Worm (Caenorhabditis elegans) whole organism, late embryonic: ENCODE data around the gene srx-134.
A peak's percentile ranks its signal among the peaks of the same experiment; 100 is the strongest.

ENCODE experiments used
- C38D4.7 ChIP-seq: fragments of 200-800 bp; sonication (Bioruptor generic); optimal IDR thresholded peaks from 2 replicates; lab custom pipeline; 2018; ENCODE audit warnings: mild to moderate bottlenecking, missing genetic modification characterization, moderate library complexity, missing compliant biosample characterization
- F13H6.1 ChIP-seq: sonication (generic microtip); optimal IDR thresholded peaks from 2 replicates; lab custom pipeline; 2016; ENCODE audit warnings: missing genetic modification characterization, missing compliant biosample characterization
- ceh-18 ChIP-seq: sonication (generic microtip); optimal IDR thresholded peaks from 2 replicates; lab custom pipeline; 2016; ENCODE audit warnings: missing genetic modification characterization, missing compliant biosample characterization
- ceh-19 ChIP-seq: fragments of 200-800 bp; sonication (Bioruptor generic); optimal IDR thresholded peaks from 2 replicates; lab custom pipeline; 2018; ENCODE audit warnings: mild to moderate bottlenecking, missing genetic modification characterization, missing compliant biosample characterization
- ceh-30 ChIP-seq: fragments of 150-350 bp; optimal IDR thresholded peaks from 2 replicates; lab custom pipeline; 2014; ENCODE audit warnings: missing biosample characterization, missing genetic modification characterization
- ceh-34 ChIP-seq: sonication (generic microtip); optimal IDR thresholded peaks from 2 replicates; lab custom pipeline; 2016; ENCODE audit warnings: mild to moderate bottlenecking, missing genetic modification characterization, missing compliant biosample characterization
- ceh-45 ChIP-seq: fragments of 200-800 bp; sonication (Bioruptor generic); IDR thresholded peaks from 2 replicates; pipeline ENCODE4 v1.3.6; 2022; ENCODE audit warnings: missing genetic modification reagents, missing genetic modification characterization, missing compliant biosample characterization
- ceh-48 ChIP-seq: sonication (generic microtip); optimal IDR thresholded peaks from 2 replicates; lab custom pipeline; 2016; ENCODE audit warnings: missing genetic modification characterization, inconsistent platforms, missing compliant biosample characterization
- ceh-6 ChIP-seq: fragments of 200-800 bp; sonication (Bioruptor generic); optimal IDR thresholded peaks from 2 replicates; lab custom pipeline; 2018; ENCODE audit warnings: mild to moderate bottlenecking, missing genetic modification characterization, missing compliant biosample characterization
- ceh-9 ChIP-seq: sonication (generic microtip); optimal IDR thresholded peaks from 2 replicates; lab custom pipeline; 2016; ENCODE audit warnings: mild to moderate bottlenecking, missing genetic modification characterization, inconsistent platforms, missing compliant biosample characterization
- che-1 ChIP-seq: sonication (generic microtip); optimal IDR thresholded peaks from 2 replicates; lab custom pipeline; 2016; ENCODE audit warnings: mild to moderate bottlenecking, missing genetic modification characterization, missing compliant biosample characterization
- dmd-4 ChIP-seq: sonication (generic microtip); optimal IDR thresholded peaks from 2 replicates; lab custom pipeline; 2016; ENCODE audit warnings: borderline replicate concordance, missing genetic modification characterization, missing compliant biosample characterization
- elt-2 ChIP-seq: sonication (generic microtip); optimal IDR thresholded peaks from 2 replicates; lab custom pipeline; 2016; ENCODE audit warnings: missing genetic modification reagents, missing genetic modification characterization, missing compliant biosample characterization
- eyg-1 ChIP-seq: sonication (generic microtip); optimal IDR thresholded peaks from 2 replicates; lab custom pipeline; 2016; ENCODE audit warnings: missing genotype, missing genetic modification characterization, missing compliant biosample characterization
- fkh-10 ChIP-seq: fragments of 150-350 bp; optimal IDR thresholded peaks from 2 replicates; lab custom pipeline; 2014; ENCODE audit warnings: missing biosample characterization, missing genetic modification reagents, missing genetic modification characterization
- fkh-6 ChIP-seq: sonication (generic microtip); optimal IDR thresholded peaks from 2 replicates; lab custom pipeline; 2016; ENCODE audit warnings: missing genetic modification characterization, missing compliant biosample characterization
- gmeb-2 ChIP-seq: sonication (generic microtip); optimal IDR thresholded peaks from 2 replicates; lab custom pipeline; 2016; ENCODE audit warnings: missing genetic modification characterization, inconsistent platforms, missing compliant biosample characterization
- hlh-15 ChIP-seq: sonication (generic microtip); optimal IDR thresholded peaks from 2 replicates; lab custom pipeline; 2016; ENCODE audit warnings: missing genetic modification characterization, missing compliant biosample characterization
- hlh-30 ChIP-seq: sonication (generic microtip); optimal IDR thresholded peaks from 2 replicates; lab custom pipeline; 2017; ENCODE audit warnings: antibody characterized with exemption, missing genetic modification characterization, missing compliant biosample characterization; ENCODE audit not compliant: insufficient read depth
- hlh-8 ChIP-seq: sonication (generic microtip); optimal IDR thresholded peaks from 2 replicates; lab custom pipeline; 2016; ENCODE audit warnings: missing genotype, missing genetic modification characterization, missing compliant biosample characterization
- lin-11 ChIP-seq: fragments of 200-800 bp; sonication (Bioruptor generic); optimal IDR thresholded peaks from 2 replicates; lab custom pipeline; 2018; ENCODE audit warnings: mild to moderate bottlenecking, missing genetic modification characterization, missing compliant biosample characterization
- madf-2 ChIP-seq: sonication (generic microtip); optimal IDR thresholded peaks from 2 replicates; lab custom pipeline; 2017; ENCODE audit warnings: missing genetic modification characterization, missing compliant biosample characterization
- mec-3 ChIP-seq: sonication (generic microtip); optimal IDR thresholded peaks from 2 replicates; lab custom pipeline; 2016; ENCODE audit warnings: borderline replicate concordance, missing genetic modification characterization, missing compliant biosample characterization
- nhr-11 ChIP-seq: fragments of 150-350 bp; optimal IDR thresholded peaks from 2 replicates; lab custom pipeline; 2014; ENCODE audit warnings: missing biosample characterization, missing genetic modification characterization
- nhr-232 ChIP-seq: sonication (generic microtip); optimal IDR thresholded peaks from 2 replicates; lab custom pipeline; 2016; ENCODE audit warnings: missing genetic modification characterization, missing compliant biosample characterization
- pat-9 ChIP-seq: fragments of 200-800 bp; sonication (Bioruptor generic); optimal IDR thresholded peaks from 2 replicates; lab custom pipeline; 2018; ENCODE audit warnings: mild to moderate bottlenecking, missing genetic modification characterization, moderate library complexity, missing compliant biosample characterization
- pax-1 ChIP-seq: fragments of 150-350 bp; optimal IDR thresholded peaks from 2 replicates; lab custom pipeline; 2014; ENCODE audit warnings: missing biosample characterization, missing genetic modification characterization
- pha-4 ChIP-seq: fragments of 150-350 bp; optimal IDR thresholded peaks from 2 replicates; lab custom pipeline; 2018; ENCODE audit warnings: missing biosample characterization, missing genetic modification reagents, missing genetic modification characterization
- rnt-1 ChIP-seq: sonication (generic microtip); optimal IDR thresholded peaks from 2 replicates; lab custom pipeline; 2016; ENCODE audit warnings: missing genetic modification characterization, missing compliant biosample characterization
- sox-4 ChIP-seq: sonication (generic microtip); optimal IDR thresholded peaks from 2 replicates; lab custom pipeline; 2017; ENCODE audit warnings: mild to moderate bottlenecking, missing genetic modification characterization, inconsistent platforms, missing compliant biosample characterization
- tbx-7 ChIP-seq: sonication (generic microtip); optimal IDR thresholded peaks from 2 replicates; lab custom pipeline; 2016; ENCODE audit warnings: missing genotype, missing genetic modification characterization, missing compliant biosample characterization
- unc-3 ChIP-seq, 2 experiments: fragments of 200-800 bp in 1 of 2; sonication (Bioruptor generic) in 1 of 2; sonication (generic microtip) in 1 of 2; conservative IDR thresholded peaks in 1 of 2; optimal IDR thresholded peaks in 1 of 2; 2 replicates each; pipeline versions ENCODE4 v1.3.6 to Lab custom; 2016 to 2022; ENCODE audit warnings: missing compliant biosample characterization in 2 of 2, missing genetic modification characterization in 2 of 2, missing genetic modification reagents in 1 of 2
- unc-42 ChIP-seq: sonication (generic microtip); optimal IDR thresholded peaks from 2 replicates; lab custom pipeline; 2016; ENCODE audit warnings: missing genotype, missing genetic modification characterization, missing compliant biosample characterization
- zip-5 ChIP-seq: sonication (generic microtip); optimal IDR thresholded peaks from 2 replicates; lab custom pipeline; 2016; ENCODE audit warnings: missing genetic modification characterization, missing compliant biosample characterization
- ztf-16 ChIP-seq: sonication (generic microtip); optimal IDR thresholded peaks from 2 replicates; lab custom pipeline; 2017; ENCODE audit warnings: missing genetic modification characterization, missing compliant biosample characterization

Gene srx-134

DNA sequence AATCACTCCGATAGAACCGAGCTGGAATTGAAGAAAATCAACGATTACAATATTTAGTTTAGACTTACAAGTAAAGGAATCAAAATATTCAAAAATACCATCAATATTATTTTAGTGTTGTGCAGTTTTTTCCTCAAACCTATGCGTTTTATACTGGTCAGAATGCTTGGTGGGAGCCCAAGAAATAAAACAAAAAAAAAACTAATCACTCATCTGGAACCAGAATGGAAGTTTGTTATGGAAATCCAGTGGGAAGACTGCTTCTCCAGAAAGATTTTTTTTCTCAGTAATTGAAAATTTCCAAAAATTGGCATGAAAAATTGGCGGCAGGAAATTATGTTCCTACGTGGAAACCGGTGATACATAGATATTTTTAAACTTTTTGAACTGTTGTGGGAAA is at the start of gene srx-134:
Gene srx-134, minus strand, starts transcription at position 101 of the 400 bp plus-strand sequence.
- TF ChIP-seq ceh-6, result no peak
- no peak for TF ChIP-seq hlh-8
- TF ChIP-seq dmd-4 (tag; lab: Kevin White, UChicago), result no peak
- no peak for TF ChIP-seq ceh-9 (tag; lab: Kevin White, UChicago)
- TF ChIP-seq, all 69 proteins: peak for 0

DNA sequence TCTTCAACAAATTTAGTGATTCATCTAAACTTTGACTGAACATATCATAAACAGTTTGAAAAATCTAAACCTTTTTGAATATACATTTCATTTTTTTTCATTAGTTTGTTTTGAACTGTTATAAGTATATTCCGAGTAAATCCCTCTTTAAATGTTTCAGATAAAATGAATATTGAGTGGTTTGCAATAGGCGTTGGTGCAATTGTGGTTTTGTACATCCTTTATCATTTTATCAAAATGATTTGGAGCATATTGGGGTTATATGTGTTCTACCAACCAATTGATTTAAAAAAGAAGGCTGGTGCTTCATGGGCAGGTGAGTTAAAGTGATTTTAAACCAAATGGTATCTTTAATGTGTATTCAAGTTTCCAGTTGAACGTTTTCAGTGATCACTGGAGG is 48.2 kb upstream of the srx-134 start, which contains the start of gene stdh-3:
Gene stdh-3, plus strand, starts transcription at position 166 of the 400 bp plus-strand sequence.
- TF ChIP-seq tbx-7 (tag; lab: Kevin White, UChicago), result no peak
- no peak for TF ChIP-seq C38D4.7 (GFP tag; lab: Kevin White, UChicago)
- no peak for TF ChIP-seq gmeb-2
- no peak for TF ChIP-seq pha-4
- TF ChIP-seq rnt-1, result no peak
- TF ChIP-seq madf-2, result no peak
- TF ChIP-seq unc-3 (GFP tag; conservative IDR thresholded peaks at IDR 0.05; lab: Robert Waterston, UW), result no peak
- no peak for TF ChIP-seq unc-3 (tag; optimal IDR thresholded peaks at IDR 0.05; lab: Kevin White, UChicago)
- TF ChIP-seq zip-5 (tag; lab: Kevin White, UChicago), result no peak
- no peak for TF ChIP-seq pax-1 (tag; lab: Kevin White, UChicago)
- no peak for TF ChIP-seq sox-4
- no peak for TF ChIP-seq hlh-30
- TF ChIP-seq unc-42, result no peak
- no peak for TF ChIP-seq hlh-15
- no peak for TF ChIP-seq mec-3
- no peak for TF ChIP-seq nhr-11 (tag; lab: Kevin White, UChicago)
- no peak for TF ChIP-seq ceh-34
- TF ChIP-seq lin-11 (tag; lab: Kevin White, UChicago), result no peak

DNA sequence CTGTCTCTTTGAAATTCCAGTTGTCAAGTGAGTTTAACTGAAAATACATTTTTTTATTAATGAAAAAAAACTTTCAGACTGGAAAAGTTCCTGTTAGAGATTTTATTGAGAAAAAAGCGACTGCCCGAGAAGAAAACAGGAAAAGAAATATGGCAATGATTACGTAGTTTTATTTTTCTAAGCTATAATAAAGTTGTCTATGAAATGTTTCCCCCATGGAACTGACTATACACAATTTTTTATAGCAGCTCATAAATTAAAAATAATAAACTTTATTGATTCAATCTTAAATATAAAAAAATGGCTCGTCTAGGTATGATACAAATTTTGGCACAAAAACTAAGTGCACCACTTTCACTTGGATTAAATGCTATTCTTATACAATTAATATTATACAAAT is 46.2 kb upstream of the srx-134 start, which contains the start of gene C06B3.1:
Gene C06B3.1, plus strand, starts transcription at position 301 of the 400 bp plus-strand sequence.
- no peak for TF ChIP-seq ceh-19
- TF ChIP-seq fkh-6, result no peak

DNA sequence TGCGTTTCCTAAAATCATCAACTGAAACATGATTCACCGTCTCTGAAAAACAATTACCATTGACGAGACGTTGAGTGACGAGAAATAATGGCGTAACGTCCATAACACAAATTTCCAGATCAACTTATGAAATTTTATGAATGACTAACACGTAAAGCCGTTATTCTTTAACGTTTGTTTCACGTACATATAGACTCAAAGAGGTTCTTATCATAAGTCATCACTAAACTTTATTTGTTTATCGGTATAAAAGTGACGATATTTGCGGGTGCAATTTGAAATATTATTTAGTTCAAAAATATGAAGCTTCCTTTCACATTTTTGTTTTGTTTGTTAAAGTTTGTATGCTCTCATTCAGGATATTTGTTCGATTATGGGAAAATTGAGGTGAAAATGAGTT is 42.9 kb upstream of the srx-134 start, which contains the start of gene oac-3:
Gene oac-3, plus strand, starts transcription at position 301 of the 400 bp plus-strand sequence.
- TF ChIP-seq che-1 (tag; lab: Kevin White, UChicago), result no peak
- no peak for TF ChIP-seq ceh-45
- no peak for TF ChIP-seq fkh-10
- no peak for TF ChIP-seq ceh-30 (tag; lab: Kevin White, UChicago)
- no peak for TF ChIP-seq pat-9 (tag; lab: Kevin White, UChicago)
- no peak for TF ChIP-seq ceh-48 (tag; lab: Kevin White, UChicago)
- no peak for TF ChIP-seq F13H6.1
- TF ChIP-seq ztf-16 (tag; lab: Kevin White, UChicago), result no peak
- no peak for TF ChIP-seq ceh-18 (tag; lab: Kevin White, UChicago)
- TF ChIP-seq hlh-15, result no peak

DNA sequence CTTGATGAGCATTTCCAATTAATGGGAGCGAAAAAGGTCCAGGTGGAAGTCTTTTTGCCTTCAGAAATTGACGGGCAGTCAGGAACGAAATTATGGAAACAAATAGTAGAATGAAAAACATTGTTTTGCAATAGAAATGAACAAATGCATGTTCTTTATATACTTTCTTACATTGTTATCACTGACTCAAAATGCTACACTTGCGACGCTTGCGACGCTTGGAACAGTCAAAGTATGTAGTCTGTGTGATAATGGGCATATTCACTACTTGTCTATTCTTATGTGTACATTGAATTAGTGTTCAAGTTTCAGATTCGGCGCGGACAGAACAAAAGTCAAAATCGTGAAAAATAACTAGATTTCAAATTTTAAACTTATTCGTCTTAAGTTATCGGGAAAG is 42.1 kb upstream of the srx-134 start, which contains the start of gene cyp-35C1:
Gene cyp-35C1, minus strand, starts transcription at position 132 of the 400 bp plus-strand sequence.
- TF ChIP-seq elt-2 (tag; lab: Kevin White, UChicago) (peak; percentile 22), nhr-232 (no peak)

DNA sequence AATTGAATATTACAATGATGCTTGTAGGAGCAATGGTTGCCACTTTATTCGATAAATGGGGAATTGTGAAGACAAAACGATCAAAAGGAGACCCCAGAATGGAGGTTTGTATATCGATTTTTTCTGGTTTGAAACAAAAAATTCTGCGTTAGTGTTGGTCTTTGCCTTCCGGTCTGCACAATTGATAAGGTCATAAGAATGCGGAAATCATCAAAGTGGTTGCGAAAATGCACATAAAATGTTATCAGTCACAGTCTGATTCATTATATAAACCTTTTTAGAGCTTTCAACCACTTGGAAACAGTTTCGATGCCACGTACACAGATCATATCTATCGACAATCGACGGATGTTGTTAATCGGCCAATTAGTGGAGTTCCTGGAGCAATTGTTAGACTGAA is 37.3 kb upstream of the srx-134 start:
- no peak for TF ChIP-seq eyg-1 (tag; lab: Kevin White, UChicago)
- TF ChIP-seq elt-2 (tag; lab: Kevin White, UChicago), result peak; percentile 51
